Worm (Caenorhabditis elegans): ENCODE measurements around the gene sup-1.

The sup-1 gene

ce11 chrIII:11719400-11719875 lies 18.0 kb downstream of the sup-1 start, which contains the start of the genes elb-1 and Y41C4A.11:
Gene elb-1 (minus strand): TSS chrIII:11719450.
Gene Y41C4A.11 (plus strand): TSS chrIII:11719860.
- TF ChIP-seq ref-2 (tag; optimal IDR thresholded peaks at IDR 0.05) (peak; percentile 4), ceh-2 (tag; optimal IDR thresholded peaks at IDR 0.05) (no peak), tbx-2 (tag; optimal IDR thresholded peaks at IDR 0.05) (peak; percentile 15), zip-5 (tag; optimal IDR thresholded peaks at IDR 0.05) (no peak), ceh-6 (GFP tag; optimal IDR thresholded peaks at IDR 0.05) (no peak), C08G9.2 (tag; optimal IDR thresholded peaks at IDR 0.05) (peak; percentile 6), ceh-22 (tag; optimal IDR thresholded peaks at IDR 0.05) (no peak), ceh-18 (tag; optimal IDR thresholded peaks at IDR 0.05) (peak; percentile 27), nfya-1 (tag; optimal IDR thresholded peaks at IDR 0.05) (peak; percentile 55), ceh-31 (tag; optimal IDR thresholded peaks at IDR 0.05) (peak; percentile 48)

ce11 chrIII:11718548-11718947 lies 18.9 kb downstream of the sup-1 start, which contains the start of gene Y41C4A.9:
Gene Y41C4A.9 (minus strand): TSS chrIII:11718645.
- TF ChIP-seq lim-6 (tag; optimal IDR thresholded peaks at IDR 0.05) = no peak
- no peak for TF ChIP-seq zip-5 (tag; optimal IDR thresholded peaks at IDR 0.05)
- no peak for TF ChIP-seq npax-4 (tag; optimal IDR thresholded peaks at IDR 0.05)
- TF ChIP-seq elt-4 (tag; optimal IDR thresholded peaks at IDR 0.05) = no peak
- TF ChIP-seq T23F11.4 (GFP tag; optimal IDR thresholded peaks at IDR 0.05) = no peak
- no peak for TF ChIP-seq ceh-34 (tag; optimal IDR thresholded peaks at IDR 0.05)
- no peak for TF ChIP-seq sox-4 (tag; optimal IDR thresholded peaks at IDR 0.05)
- TF ChIP-seq pqm-1 (tag; optimal IDR thresholded peaks at IDR 0.05) = no peak
- no peak for TF ChIP-seq F13H6.1 (tag; optimal IDR thresholded peaks at IDR 0.05)
- TF ChIP-seq pros-1 (tag; optimal IDR thresholded peaks at IDR 0.05) = no peak
- no peak for TF ChIP-seq hlh-8 (tag; optimal IDR thresholded peaks at IDR 0.05)
- no peak for TF ChIP-seq hlh-15 (tag; optimal IDR thresholded peaks at IDR 0.05)

ce11 chrIII:11708722-11709121 lies 28.7 kb downstream of the sup-1 start, which contains the start of gene Y41C4A.8:
Gene Y41C4A.8 (minus strand): TSS chrIII:11708822.
- TF ChIP-seq ets-4 (tag; optimal IDR thresholded peaks at IDR 0.05) (no peak), pha-2 (tag; optimal IDR thresholded peaks at IDR 0.05) (no peak), ceh-19 (GFP tag; optimal IDR thresholded peaks at IDR 0.05) (no peak), unc-55 (GFP tag; optimal IDR thresholded peaks at IDR 0.05) (no peak), zip-5 (tag; optimal IDR thresholded peaks at IDR 0.05) (no peak), pros-1 (tag; optimal IDR thresholded peaks at IDR 0.05) (no peak), ceh-9 (tag; optimal IDR thresholded peaks at IDR 0.05) (no peak)

ce11 chrIII:11706665-11707064 lies 30.8 kb downstream of the sup-1 start, which contains the start of gene col-96:
Gene col-96 (minus strand): TSS chrIII:11706765.
- TF ChIP-seq ceh-24 (tag; optimal IDR thresholded peaks at IDR 0.05) = no peak
- TF ChIP-seq ceh-18 (tag; optimal IDR thresholded peaks at IDR 0.05) = no peak
- no peak for TF ChIP-seq mec-3 (tag; optimal IDR thresholded peaks at IDR 0.05; ENCODE audit: borderline replicate concordance)
- TF ChIP-seq eyg-1 (tag; optimal IDR thresholded peaks at IDR 0.05) = no peak

- TF ChIP-seq ceh-31 (tag; optimal IDR thresholded peaks at IDR 0.05) (peak; percentile 6), unc-3 (GFP tag; conservative IDR thresholded peaks at IDR 0.05) (no peak), unc-3 (tag; optimal IDR thresholded peaks at IDR 0.05) (no peak), pqm-1 (tag; optimal IDR thresholded peaks at IDR 0.05) (no peak), sox-2 (GFP tag; IDR thresholded peaks at IDR 0.05) (no peak), ceh-9 (tag; optimal IDR thresholded peaks at IDR 0.05) (no peak), mec-3 (tag; optimal IDR thresholded peaks at IDR 0.05; ENCODE audit: borderline replicate concordance) (peak; percentile 21), hlh-6 (tag; optimal IDR thresholded peaks at IDR 0.05) (peak; percentile 8), C38D4.7 (GFP tag; optimal IDR thresholded peaks at IDR 0.05) (no peak), K02D7.2 (tag; optimal IDR thresholded peaks at IDR 0.05) (no peak), ama-1 (optimal IDR thresholded peaks at IDR 0.05) (no peak), che-1 (tag; optimal IDR thresholded peaks at IDR 0.05) (no peak), elt-4 (tag; optimal IDR thresholded peaks at IDR 0.05) (no peak), nfya-1 (tag; optimal IDR thresholded peaks at IDR 0.05) (no peak)
Observed at ce11 chrIII:11705930-11706329, 31.5 kb downstream of the sup-1 start.
